Fruit fly (Drosophila melanogaster): ENCODE results near the gene Hsp67Bc.

Hsp67Bc gene

DNA sequence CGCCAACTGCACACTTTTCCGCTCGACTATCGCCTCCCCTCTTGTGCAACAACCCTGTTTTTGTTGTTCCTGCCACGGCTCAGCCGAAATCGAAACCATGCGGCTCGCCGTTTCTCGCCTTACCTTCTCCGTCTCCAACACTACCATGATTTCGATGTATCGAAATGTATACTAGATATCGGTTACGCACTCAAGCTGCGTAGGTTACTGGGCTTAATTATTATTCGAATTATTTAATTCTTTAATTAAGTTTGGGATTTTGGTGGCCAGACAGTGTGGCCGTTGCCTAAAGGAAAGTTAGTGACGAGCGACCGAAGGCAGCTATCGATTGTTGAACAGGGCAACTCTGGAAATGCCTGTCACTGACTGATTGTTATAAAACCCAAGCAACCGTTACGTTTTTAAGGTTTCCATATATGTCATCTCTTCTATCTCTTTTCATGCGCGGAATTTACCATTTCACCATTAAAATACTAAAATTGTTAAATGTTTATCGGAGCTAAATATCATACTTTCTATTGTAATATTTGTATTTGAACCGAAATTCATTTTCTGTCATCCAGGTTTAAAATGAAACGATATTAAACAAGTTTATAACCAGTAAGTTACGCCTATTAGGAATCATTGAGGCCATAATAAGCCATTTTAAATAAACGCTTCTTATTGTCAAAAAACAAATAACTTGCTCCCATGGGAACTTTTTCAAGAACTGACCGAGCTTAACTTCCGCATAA lies 30.0 kb upstream of the Hsp67Bc start, which contains the start of gene eIF4E1 (continued):
- TF ChIP-seq Six4 (GFP tag; optimal IDR thresholded peaks at IDR 0.05) (no peak), eve (GFP tag; optimal IDR thresholded peaks at IDR 0.05) (no peak), CG9797 (GFP tag; optimal IDR thresholded peaks at IDR 0.05) (peak; percentile 91), CG11504 (tag; optimal IDR thresholded peaks at IDR 0.05) (no peak), CG12659 (GFP tag; optimal IDR thresholded peaks at IDR 0.05) (peak; percentile 77), Dfd (GFP tag; optimal IDR thresholded peaks at IDR 0.05) (no peak), CG4360 (GFP tag; IDR thresholded peaks at IDR 0.05) (peak; percentile 52; the same call in 1 of the 2 replicates), PHDP (tag; optimal IDR thresholded peaks at IDR 0.05) (no peak), chm (GFP tag; IDR thresholded peaks at IDR 0.05) (no peak), hbn (GFP tag; IDR thresholded peaks at IDR 0.05; ENCODE audit: partially characterized antibody) (peak; percentile 57), CG12299 (tag; optimal IDR thresholded peaks at IDR 0.05) (no peak), Nf-YC (tag; optimal IDR thresholded peaks at IDR 0.05) (peak; percentile 47), CG9215 (GFP tag; IDR thresholded peaks at IDR 0.05) (no peak), usp (GFP tag; optimal IDR thresholded peaks at IDR 0.05) (no peak), CG17912 (GFP tag; optimal IDR thresholded peaks at IDR 0.05) (peak; percentile 29), slou (GFP tag; optimal IDR thresholded peaks at IDR 0.05) (peak; percentile 9), CG1529 (GFP tag; optimal IDR thresholded peaks at IDR 0.05) (no peak), ci (GFP tag; IDR thresholded peaks at IDR 0.05) (no peak), CG8388 (GFP tag; optimal IDR thresholded peaks at IDR 0.05) (no peak), nom (GFP tag; optimal IDR thresholded peaks at IDR 0.05) (no peak), CG17186 (GFP tag; optimal IDR thresholded peaks at IDR 0.05) (peak; percentile 52), BtbVII (GFP tag; optimal IDR thresholded peaks at IDR 0.05) (no peak), btn (GFP tag; optimal IDR thresholded peaks at IDR 0.05) (no peak), bcd (GFP tag; optimal IDR thresholded peaks at IDR 0.05) (peak; percentile 8), CG3838 (GFP tag; optimal IDR thresholded peaks at IDR 0.05) (no peak), CG30020 (tag; optimal IDR thresholded peaks at IDR 0.05) (peak; percentile 14), jumu (GFP tag; optimal IDR thresholded peaks at IDR 0.05) (peak; percentile 3), CoRest (tag; optimal IDR thresholded peaks at IDR 0.05) (peak; percentile 61), hkb (optimal IDR thresholded peaks at IDR 0.05) (no peak), hkb (GFP tag; IDR thresholded peaks at IDR 0.05) (no peak), hth (optimal IDR thresholded peaks at IDR 0.05) (no peak), Fer2 (tag; optimal IDR thresholded peaks at IDR 0.05) (no peak), CG7987 (GFP tag; optimal IDR thresholded peaks at IDR 0.05) (peak; percentile 24), Ssrp (tag; optimal IDR thresholded peaks at IDR 0.05) (no peak), HmgZ (tag; optimal IDR thresholded peaks at IDR 0.05) (peak; percentile 42), dpn (GFP tag; optimal IDR thresholded peaks at IDR 0.05) (peak in 1 of 2 experiments; percentile 62), CG8290 (GFP tag; optimal IDR thresholded peaks at IDR 0.05) (peak; percentile 30), CG8290 (tag; optimal IDR thresholded peaks at IDR 0.05) (peak in 1 of 2 experiments; percentile 55), Opbp (GFP tag; IDR thresholded peaks at IDR 0.05; ENCODE audit: partially characterized antibody) (peak; percentile 81), CG9817 (tag; optimal IDR thresholded peaks at IDR 0.05) (no peak), dan (GFP tag; IDR thresholded peaks at IDR 0.05) (no peak), seq (GFP tag; IDR thresholded peaks at IDR 0.05) (no peak), CG9609 (GFP tag; optimal IDR thresholded peaks at IDR 0.05) (no peak), zfh1 (GFP tag; IDR thresholded peaks at IDR 0.05) (no peak), da (GFP tag; optimal IDR thresholded peaks at IDR 0.05) (no peak), Chrac-16 (GFP tag; optimal IDR thresholded peaks at IDR 0.05) (no peak), CG16813 (GFP tag; IDR thresholded peaks at IDR 0.05; ENCODE audit: partially characterized antibody) (peak; percentile 82), CG1603 (tag; optimal IDR thresholded peaks at IDR 0.05) (peak; percentile 80), so (GFP tag; IDR thresholded peaks at IDR 0.05) (no peak), eyg (GFP tag; optimal IDR thresholded peaks at IDR 0.05) (no peak), CG10654 (GFP tag; optimal IDR thresholded peaks at IDR 0.05) (no peak)

All from whole organism, embryonic.